Fruit fly (Drosophila melanogaster) whole organism, embryonic: ENCODE data around the gene CG1847.
A peak's percentile ranks its signal among the peaks of the same experiment; 100 is the strongest.

Experiments
- CG10147 ChIP-seq: fragments of 200-800 bp; sonication (Bioruptor generic); optimal IDR thresholded peaks from 2 replicates; lab custom pipeline; 2019; ENCODE audit warnings: missing biosample characterization, mild to moderate bottlenecking, missing genetic modification characterization, moderate library complexity
- CG10543 ChIP-seq: fragments of 200-800 bp; sonication (Bioruptor generic); optimal IDR thresholded peaks from 3 replicates; lab custom pipeline; 2017; ENCODE audit warnings: missing biosample characterization, mild to moderate bottlenecking, missing genetic modification characterization, moderate library complexity
- CG10979 ChIP-seq: fragments of 200-800 bp; sonication (Bioruptor generic); optimal IDR thresholded peaks from 2 replicates; lab custom pipeline; 2018; ENCODE audit warnings: missing biosample characterization, mild to moderate bottlenecking, missing genetic modification characterization, moderate library complexity
- CG11085 ChIP-seq: fragments of 200-800 bp; sonication (Bioruptor generic); IDR thresholded peaks from 2 replicates; pipeline ENCODE4 v1.3.6; 2022; ENCODE audit warnings: missing biosample characterization, missing genetic modification characterization
- CG11456 ChIP-seq: fragments of 200-800 bp; sonication (Bioruptor generic); IDR thresholded peaks from 3 replicates; pipeline ENCODE4 v1.3.6; 2022; ENCODE audit warnings: missing biosample characterization, missing genetic modification characterization
- CG13287 ChIP-seq: fragments of 200-800 bp; sonication (Bioruptor generic); IDR thresholded peaks from 2 replicates; pipeline ENCODE4 v1.3.6; 2022; ENCODE audit warnings: missing biosample characterization, missing genetic modification characterization; ENCODE audit not compliant: partially characterized antibody
- CG13624 ChIP-seq: fragments of 200-800 bp; sonication (Bioruptor generic); optimal IDR thresholded peaks from 2 replicates; lab custom pipeline; 2016; ENCODE audit warnings: missing biosample characterization, missing genetic modification characterization
- CG15514 ChIP-seq: fragments of 200-800 bp; sonication (Bioruptor generic); optimal IDR thresholded peaks from 3 replicates; lab custom pipeline; 2017; ENCODE audit warnings: missing biosample characterization, missing genetic modification characterization, mild to moderate bottlenecking, moderate library complexity, missing genetic modification reagents
- CG17328 ChIP-seq: fragments of 200-800 bp; sonication (Bioruptor generic); IDR thresholded peaks from 2 replicates; pipeline ENCODE4 v1.3.6; 2022; ENCODE audit warnings: missing biosample characterization, missing genetic modification characterization
- CG32532 ChIP-seq: fragments of 200-800 bp; sonication (Bioruptor generic); IDR thresholded peaks from 2 replicates; pipeline ENCODE4 v1.3.6; 2022; ENCODE audit warnings: missing biosample characterization, missing genetic modification characterization
- CG33557 ChIP-seq: fragments of 200-800 bp; sonication (Bioruptor generic); optimal IDR thresholded peaks from 2 replicates; lab custom pipeline; 2019; ENCODE audit warnings: missing biosample characterization, mild to moderate bottlenecking, missing genetic modification characterization, moderate library complexity
- CG34422 ChIP-seq: fragments of 200-800 bp; sonication (Bioruptor generic); IDR thresholded peaks from 3 replicates; pipeline ENCODE4 v1.3.6; 2022; ENCODE audit warnings: missing biosample characterization, missing genetic modification characterization
- CG3995 ChIP-seq: fragments of 200-800 bp; sonication (Bioruptor generic); optimal IDR thresholded peaks from 3 replicates; lab custom pipeline; 2016; ENCODE audit warnings: missing biosample characterization, missing genetic modification characterization
- CG4404 ChIP-seq: fragments of 200-800 bp; sonication (Bioruptor generic); IDR thresholded peaks from 2 replicates; pipeline ENCODE4 v1.3.6; 2022; ENCODE audit warnings: missing biosample characterization, missing genetic modification characterization
- CG7839 ChIP-seq: fragments of 200-800 bp; sonication (Bioruptor generic); optimal IDR thresholded peaks from 3 replicates; lab custom pipeline; 2018; ENCODE audit warnings: missing biosample characterization, mild to moderate bottlenecking, missing genetic modification characterization, moderate library complexity
- CG8944 ChIP-seq: fragments of 200-800 bp; sonication (Bioruptor generic); optimal IDR thresholded peaks from 3 replicates; lab custom pipeline; 2016; ENCODE audit warnings: missing biosample characterization, missing genetic modification characterization
- CrebB ChIP-seq: fragments of 200-800 bp; sonication (Bioruptor generic); optimal IDR thresholded peaks from 3 replicates; lab custom pipeline; 2018; ENCODE audit warnings: missing biosample characterization, mild to moderate bottlenecking, missing genetic modification characterization
- Dad ChIP-seq: fragments of 200-800 bp; sonication (Bioruptor generic); optimal IDR thresholded peaks from 3 replicates; lab custom pipeline; 2016; ENCODE audit warnings: missing biosample characterization, missing genetic modification characterization
- Deaf1 ChIP-seq: fragments of 200-800 bp; optimal IDR thresholded peaks from 3 replicates; lab custom pipeline; 2019; ENCODE audit warnings: missing biosample characterization, mild to moderate bottlenecking, missing genetic modification characterization, moderate library complexity
- Dip3 ChIP-seq: fragments of 200-800 bp; sonication (Bioruptor generic); optimal IDR thresholded peaks from 3 replicates; lab custom pipeline; 2016; ENCODE audit warnings: missing biosample characterization, missing genetic modification characterization
- ERR ChIP-seq: fragments of 200-800 bp; sonication (Bioruptor generic); optimal IDR thresholded peaks from 2 replicates; lab custom pipeline; 2016; ENCODE audit warnings: missing biosample characterization, missing genetic modification characterization
- Fer2 ChIP-seq: fragments of 200-800 bp; sonication (Bioruptor generic); optimal IDR thresholded peaks from 2 replicates; lab custom pipeline; 2018; ENCODE audit warnings: missing biosample characterization, mild to moderate bottlenecking, missing genetic modification characterization, moderate library complexity
- Hmx ChIP-seq: fragments of 200-800 bp; sonication (Bioruptor generic); optimal IDR thresholded peaks from 2 replicates; lab custom pipeline; 2016; ENCODE audit warnings: missing biosample characterization, missing genetic modification characterization
- Mrtf ChIP-seq: fragments of 200-800 bp; sonication (Bioruptor generic); IDR thresholded peaks from 3 replicates; pipeline ENCODE4 v1.3.6; 2022; ENCODE audit warnings: missing biosample characterization, missing genetic modification characterization
- Scr ChIP-seq: fragments of 200-800 bp; sonication (Bioruptor generic); IDR thresholded peaks from 2 replicates; pipeline ENCODE4 v1.3.6; 2022; ENCODE audit warnings: missing biosample characterization, missing genetic modification characterization; ENCODE audit not compliant: partially characterized antibody
- Sin3A ChIP-seq: fragments of >200 bp; optimal IDR thresholded peaks from 2 replicates; lab custom pipeline; 2018
- Xrp1 ChIP-seq: fragments of 200-800 bp; sonication (Bioruptor generic); IDR thresholded peaks from 2 replicates; pipeline ENCODE4 v1.3.6; 2022; ENCODE audit warnings: missing biosample characterization, missing genetic modification characterization
- az2 ChIP-seq: fragments of 200-800 bp; sonication (Bioruptor generic); optimal IDR thresholded peaks from 3 replicates; lab custom pipeline; 2016; ENCODE audit warnings: missing biosample characterization, missing genetic modification characterization
- bbx ChIP-seq: fragments of 200-800 bp; sonication (Bioruptor generic); IDR thresholded peaks from 2 replicates; pipeline ENCODE4 v1.3.6; 2022; ENCODE audit warnings: missing biosample characterization, missing genetic modification characterization; ENCODE audit not compliant: partially characterized antibody
- chinmo ChIP-seq: fragments of 200-800 bp; sonication (Bioruptor generic); IDR thresholded peaks from 4 replicates; pipeline ENCODE4 v1.3.6; 2022; ENCODE audit warnings: missing biosample characterization, missing genetic modification characterization; ENCODE audit not compliant: partially characterized antibody
- chn ChIP-seq: fragments of 200-800 bp; sonication (Bioruptor generic); optimal IDR thresholded peaks from 2 replicates; lab custom pipeline; 2016; ENCODE audit warnings: missing biosample characterization, missing genetic modification characterization
- esg ChIP-seq: fragments of 200-800 bp; sonication (Bioruptor generic); conservative IDR thresholded peaks from 2 replicates; pipeline ENCODE4 v1.3.6; 2022; ENCODE audit warnings: missing biosample characterization, missing genetic modification characterization
- exex ChIP-seq: fragments of 200-800 bp; sonication (Bioruptor generic); optimal IDR thresholded peaks from 4 replicates; lab custom pipeline; 2018; ENCODE audit warnings: missing biosample characterization, mild to moderate bottlenecking, missing genetic modification characterization, moderate library complexity
- gem ChIP-seq: fragments of 200-800 bp; sonication (Bioruptor generic); optimal IDR thresholded peaks from 2 replicates; lab custom pipeline; 2019; ENCODE audit warnings: missing biosample characterization, mild to moderate bottlenecking, missing genetic modification characterization, moderate library complexity
- gt ChIP-seq: fragments of 200-800 bp; sonication (Bioruptor generic); IDR thresholded peaks from 2 replicates; pipeline ENCODE4 v1.3.6; 2022; ENCODE audit warnings: missing biosample characterization, missing genetic modification characterization
- insv ChIP-seq, 2 experiments: fragments of 200-800 bp; sonication (Bioruptor generic); optimal IDR thresholded peaks; 3 replicates each; lab custom pipeline; 2016 to 2018; ENCODE audit warnings: missing biosample characterization in 2 of 2, missing genetic modification characterization in 2 of 2
- lov ChIP-seq, 2 experiments: fragments of 200-800 bp in 1 of 2; fragments of >200 bp in 1 of 2; sonication (Bioruptor generic) in 1 of 2; IDR thresholded peaks in 1 of 2; optimal IDR thresholded peaks in 1 of 2; 2 replicates in 1 of 2; 3 replicates in 1 of 2; pipeline versions ENCODE4 v1.3.6 to Lab custom; 2017 to 2022; ENCODE audit warnings: missing biosample characterization in 1 of 2, missing genetic modification characterization in 1 of 2
- maf-S ChIP-seq: fragments of 200-800 bp; sonication (Bioruptor generic); optimal IDR thresholded peaks from 2 replicates; lab custom pipeline; 2016; ENCODE audit warnings: missing biosample characterization, missing genetic modification characterization
- mirr ChIP-seq: fragments of 200-800 bp; sonication (Bioruptor generic); optimal IDR thresholded peaks from 3 replicates; lab custom pipeline; 2018; ENCODE audit warnings: missing biosample characterization, mild to moderate bottlenecking, missing genetic modification characterization
- nerfin-1 ChIP-seq: fragments of 200-800 bp; sonication (Bioruptor generic); optimal IDR thresholded peaks from 3 replicates; lab custom pipeline; 2019; ENCODE audit warnings: missing biosample characterization, mild to moderate bottlenecking, missing genetic modification characterization, moderate library complexity
- nerfin-2 ChIP-seq: fragments of 200-800 bp; sonication (Bioruptor generic); IDR thresholded peaks from 2 replicates; pipeline ENCODE4 v1.3.6; 2022; ENCODE audit warnings: missing biosample characterization, missing genetic modification characterization; ENCODE audit not compliant: partially characterized antibody
- nom ChIP-seq: fragments of 200-800 bp; sonication (Bioruptor generic); optimal IDR thresholded peaks from 2 replicates; lab custom pipeline; 2017; ENCODE audit warnings: missing biosample characterization, missing genetic modification characterization, mild to moderate bottlenecking, moderate library complexity, missing genetic modification reagents
- org-1 ChIP-seq: fragments of 200-800 bp; sonication (Bioruptor generic); optimal IDR thresholded peaks from 2 replicates; lab custom pipeline; 2017; ENCODE audit warnings: missing biosample characterization, missing genetic modification characterization
- pfk ChIP-seq: fragments of 200-800 bp; sonication (Bioruptor generic); optimal IDR thresholded peaks from 2 replicates; lab custom pipeline; 2018; ENCODE audit warnings: missing biosample characterization, mild to moderate bottlenecking, missing genetic modification characterization, moderate library complexity
- pros ChIP-seq: fragments of 200-800 bp; sonication (Bioruptor generic); optimal IDR thresholded peaks from 3 replicates; lab custom pipeline; 2019; ENCODE audit warnings: missing biosample characterization, mild to moderate bottlenecking, missing genetic modification characterization, moderate library complexity
- shn ChIP-seq: fragments of 200-800 bp; sonication (Bioruptor generic); optimal IDR thresholded peaks from 3 replicates; lab custom pipeline; 2016; ENCODE audit warnings: missing biosample characterization, missing genetic modification characterization
- sna ChIP-seq: fragments of 200-800 bp; sonication (Bioruptor generic); IDR thresholded peaks from 2 replicates; pipeline ENCODE4 v1.3.6; 2022; ENCODE audit warnings: missing biosample characterization, missing genetic modification characterization; ENCODE audit not compliant: partially characterized antibody
- wek ChIP-seq: fragments of 200-800 bp; sonication (Bioruptor generic); optimal IDR thresholded peaks from 3 replicates; lab custom pipeline; 2018; ENCODE audit warnings: missing biosample characterization, mild to moderate bottlenecking, missing genetic modification characterization, moderate library complexity
- zfh2 ChIP-seq: fragments of 200-800 bp; sonication (Bioruptor generic); optimal IDR thresholded peaks from 2 replicates; lab custom pipeline; 2016; ENCODE audit warnings: missing biosample characterization, missing genetic modification characterization

CG1847 gene

dm6 chrX:11852310-11852709 is 16.7 kb upstream of the CG1847 start, which contains the start of gene p24-1 (continued):
- TF ChIP-seq gem (tag; lab: Kevin White, UChicago) (peak; percentile 23), CG11456 (GFP tag; lab: Robert Waterston, UW) (peak; percentile 60; the same call in 2 of the 3 replicates), bbx (GFP tag; lab: Robert Waterston, UW) (peak; percentile 93), CG4404 (GFP tag; lab: Robert Waterston, UW) (no peak), sna (GFP tag; lab: Robert Waterston, UW) (peak; percentile 82), CG3995 (GFP tag; lab: Kevin White, UChicago) (peak; percentile 94), esg (GFP tag; lab: Robert Waterston, UW) (no peak), pfk (GFP tag; lab: Kevin White, UChicago) (peak; percentile 18), Hmx (no peak), Deaf1 (tag; lab: Kevin White, UChicago) (peak; percentile 18), CG10543 (GFP tag; lab: Kevin White, UChicago) (peak; percentile 60), Dad (GFP tag; lab: Kevin White, UChicago) (peak; percentile 52), chinmo (peak; percentile 90; the same call in 2 of the 4 replicates), insv (GFP tag; optimal IDR thresholded peaks at IDR 0.05; lab: Kevin White, UChicago) (peak in 1 of 2 experiments; percentile 7), chn (GFP tag; lab: Kevin White, UChicago) (peak; percentile 60), exex (peak; percentile 1), CG10979 (peak; percentile 14), Scr (GFP tag; lab: Robert Waterston, UW) (peak; percentile 85), nerfin-1 (tag; lab: Kevin White, UChicago) (peak; percentile 4), CG34422 (peak; percentile 62; the same call in 2 of the 3 replicates), CG8944 (GFP tag; lab: Kevin White, UChicago) (peak; percentile 28), org-1 (GFP tag; lab: Kevin White, UChicago) (no peak), CrebB (tag; lab: Kevin White, UChicago) (peak; percentile 7), CG7839 (tag; lab: Kevin White, UChicago) (peak; percentile 25), az2 (peak; percentile 9), pros (no peak), wek (GFP tag; lab: Kevin White, UChicago) (no peak), Fer2 (tag; lab: Kevin White, UChicago) (peak; percentile 13), Xrp1 (GFP tag; lab: Robert Waterston, UW) (peak; percentile 35; the same call in 1 of the 2 replicates), CG10147 (GFP tag; lab: Kevin White, UChicago) (peak; percentile 1), CG13287 (peak; percentile 91), maf-S (GFP tag; lab: Kevin White, UChicago) (peak; percentile 35), CG17328 (GFP tag; lab: Robert Waterston, UW) (0 out of 2 replicates have a peak, but pooled peaks have one; percentile 20), ERR (peak; percentile 59), shn (peak; percentile 40), zfh2 (peak; percentile 76), gt (GFP tag; lab: Robert Waterston, UW) (no peak), CG15514 (peak; percentile 86), Sin3A (peak; percentile 22), nom (GFP tag; lab: Kevin White, UChicago) (peak; percentile 18), nerfin-2 (GFP tag; lab: Robert Waterston, UW) (peak; percentile 69), Mrtf (GFP tag; lab: Robert Waterston, UW) (peak; percentile 36; the same call in 1 of the 3 replicates), CG13624 (GFP tag; lab: Kevin White, UChicago) (peak; percentile 70), Dip3 (GFP tag; lab: Kevin White, UChicago) (peak; percentile 42), CG32532 (GFP tag; lab: Robert Waterston, UW) (peak; percentile 73), CG33557 (GFP tag; lab: Kevin White, UChicago) (peak; percentile 7), lov (optimal IDR thresholded peaks at IDR 0.05; lab: Kevin White, UChicago) (no peak), lov (GFP tag; IDR thresholded peaks at IDR 0.05; lab: Robert Waterston, UW) (0 out of 3 replicates have a peak, but pooled peaks have one; percentile 22), CG11085 (peak; percentile 35; the same call in 1 of the 2 replicates), mirr (GFP tag; lab: Kevin White, UChicago) (peak; percentile 39)
